Fruit fly (Drosophila melanogaster) whole organism, embryonic: Measurements from ENCODE around the gene CG3505.

Experiments
- ATbp ChIP-seq: fragments of 200-800 bp; sonication (Bioruptor generic); optimal IDR thresholded peaks from 2 replicates; lab custom pipeline; 2017; ENCODE audit warnings: missing biosample characterization, mild to moderate bottlenecking, missing genetic modification characterization, missing genetic modification reagents
- Asciz ChIP-seq: fragments of 200-800 bp; sonication (Bioruptor generic); optimal IDR thresholded peaks from 2 replicates; lab custom pipeline; 2017; ENCODE audit warnings: missing biosample characterization, mild to moderate bottlenecking, missing genetic modification characterization, missing genetic modification reagents
- Bdp1 ChIP-seq: fragments of 200-800 bp; sonication (Bioruptor generic); optimal IDR thresholded peaks from 3 replicates; lab custom pipeline; 2016; ENCODE audit warnings: missing biosample characterization, missing genetic modification characterization
- CG10267 ChIP-seq: fragments of 200-800 bp; sonication (Bioruptor generic); optimal IDR thresholded peaks from 2 replicates; lab custom pipeline; 2018; ENCODE audit warnings: missing biosample characterization, mild to moderate bottlenecking, missing genetic modification characterization, moderate library complexity
- CG11398 ChIP-seq: fragments of 200-800 bp; sonication (Bioruptor generic); optimal IDR thresholded peaks from 2 replicates; lab custom pipeline; 2016; ENCODE audit warnings: missing biosample characterization, missing genetic modification characterization
- CG12659 ChIP-seq: fragments of 200-800 bp; sonication (Bioruptor generic); optimal IDR thresholded peaks from 3 replicates; lab custom pipeline; 2017; ENCODE audit warnings: mild to moderate bottlenecking, missing biosample characterization, missing genetic modification reagents, missing genetic modification characterization
- CG13424 ChIP-seq: fragments of 200-800 bp; sonication (Bioruptor generic); optimal IDR thresholded peaks from 2 replicates; lab custom pipeline; 2019; ENCODE audit warnings: missing biosample characterization, mild to moderate bottlenecking, missing genetic modification characterization, moderate library complexity
- CG13775 ChIP-seq: fragments of 200-800 bp; sonication (Bioruptor generic); optimal IDR thresholded peaks from 3 replicates; lab custom pipeline; 2017; ENCODE audit warnings: missing biosample characterization, mild to moderate bottlenecking, missing genetic modification characterization
- CG15601 ChIP-seq: fragments of 200-800 bp; sonication (Bioruptor generic); optimal IDR thresholded peaks from 3 replicates; lab custom pipeline; 2019; ENCODE audit warnings: missing biosample characterization, mild to moderate bottlenecking, missing genetic modification characterization, moderate library complexity
- CG1647 ChIP-seq: fragments of 200-800 bp; sonication (Bioruptor generic); optimal IDR thresholded peaks from 3 replicates; lab custom pipeline; 2016; ENCODE audit warnings: missing biosample characterization, missing genetic modification characterization
- CG17328 ChIP-seq: fragments of 200-800 bp; sonication (Bioruptor generic); IDR thresholded peaks from 2 replicates; pipeline ENCODE4 v1.3.6; 2022; ENCODE audit warnings: missing biosample characterization, missing genetic modification characterization
- CG18262 ChIP-seq: fragments of 200-800 bp; optimal IDR thresholded peaks from 3 replicates; lab custom pipeline; 2019; ENCODE audit warnings: missing biosample characterization, mild to moderate bottlenecking, missing genetic modification characterization, moderate library complexity
- CG2116 ChIP-seq: fragments of 200-800 bp; sonication (Bioruptor generic); optimal IDR thresholded peaks from 3 replicates; lab custom pipeline; 2018; ENCODE audit warnings: missing biosample characterization, mild to moderate bottlenecking, missing genetic modification characterization
- CG31224 ChIP-seq: fragments of 200-800 bp; sonication (Bioruptor generic); IDR thresholded peaks from 2 replicates; pipeline ENCODE4 v1.3.6; 2022; ENCODE audit warnings: missing biosample characterization, missing genetic modification characterization
- CG33213 ChIP-seq: fragments of 200-800 bp; sonication (Bioruptor generic); optimal IDR thresholded peaks from 3 replicates; lab custom pipeline; 2016; ENCODE audit warnings: missing biosample characterization, missing genetic modification characterization
- CG34376 ChIP-seq: fragments of 200-800 bp; sonication (Bioruptor generic); optimal IDR thresholded peaks from 2 replicates; lab custom pipeline; 2018; ENCODE audit warnings: missing biosample characterization, mild to moderate bottlenecking, missing genetic modification characterization
- CG3995 ChIP-seq: fragments of 200-800 bp; sonication (Bioruptor generic); optimal IDR thresholded peaks from 3 replicates; lab custom pipeline; 2016; ENCODE audit warnings: missing biosample characterization, missing genetic modification characterization
- CG4707 ChIP-seq: fragments of 200-800 bp; sonication (Bioruptor generic); optimal IDR thresholded peaks from 2 replicates; lab custom pipeline; 2018; ENCODE audit warnings: missing biosample characterization, mild to moderate bottlenecking, missing genetic modification characterization, moderate library complexity
- CG6765 ChIP-seq: fragments of 200-800 bp; sonication (Bioruptor generic); optimal IDR thresholded peaks from 3 replicates; lab custom pipeline; 2017; ENCODE audit warnings: missing biosample characterization, mild to moderate bottlenecking, missing genetic modification characterization
- CHES-1-like ChIP-seq: fragments of 200-800 bp; sonication (Bioruptor generic); optimal IDR thresholded peaks from 2 replicates; lab custom pipeline; 2016; ENCODE audit warnings: missing biosample characterization, missing genetic modification characterization
- Eip74EF ChIP-seq, 2 experiments: fragments of 200-800 bp in 1 of 2; fragments of >200 bp in 1 of 2; sonication (Bioruptor generic) in 1 of 2; optimal IDR thresholded peaks; 2 replicates each; lab custom pipeline; 2017 to 2019; ENCODE audit warnings: missing biosample characterization in 2 of 2, missing genetic modification characterization in 2 of 2, mild to moderate bottlenecking in 1 of 2, moderate library complexity in 1 of 2
- Fer2 ChIP-seq: fragments of 200-800 bp; sonication (Bioruptor generic); optimal IDR thresholded peaks from 2 replicates; lab custom pipeline; 2018; ENCODE audit warnings: missing biosample characterization, mild to moderate bottlenecking, missing genetic modification characterization, moderate library complexity
- HLH54F ChIP-seq: fragments of 200-800 bp; sonication (Bioruptor generic); optimal IDR thresholded peaks from 3 replicates; lab custom pipeline; 2016; ENCODE audit warnings: missing biosample characterization, missing genetic modification characterization
- Med ChIP-seq: fragments of 200-800 bp; sonication (Bioruptor generic); peaks from one replicate; lab custom pipeline; 2016; ENCODE audit warnings: missing biosample characterization, missing genetic modification characterization, mild to moderate bottlenecking, inconsistent platforms, moderate library complexity
- Neu2 ChIP-seq: fragments of 200-800 bp; sonication (Bioruptor generic); optimal IDR thresholded peaks from 3 replicates; lab custom pipeline; 2016; ENCODE audit warnings: missing biosample characterization, missing genetic modification characterization, borderline replicate concordance
- Sin3A ChIP-seq: fragments of >200 bp; optimal IDR thresholded peaks from 2 replicates; lab custom pipeline; 2018
- Sox102F ChIP-seq: fragments of 200-800 bp; sonication (Bioruptor generic); optimal IDR thresholded peaks from 2 replicates; lab custom pipeline; 2018; ENCODE audit warnings: missing biosample characterization, mild to moderate bottlenecking, missing genetic modification characterization, moderate library complexity
- ab ChIP-seq: fragments of 200-800 bp; sonication (Bioruptor generic); optimal IDR thresholded peaks from 2 replicates; lab custom pipeline; 2016; ENCODE audit warnings: missing biosample characterization, missing genetic modification characterization
- ash1 ChIP-seq: fragments of 200-800 bp; sonication (Bioruptor generic); optimal IDR thresholded peaks from 2 replicates; lab custom pipeline; 2018; ENCODE audit warnings: missing biosample characterization, mild to moderate bottlenecking, missing genetic modification characterization
- bowl ChIP-seq: fragments of 200-800 bp; sonication (Bioruptor generic); IDR thresholded peaks from 2 replicates; pipeline ENCODE4 v1.3.6; 2022; ENCODE audit warnings: missing biosample characterization, missing genetic modification characterization
- caup ChIP-seq: fragments of 200-800 bp; sonication (Bioruptor generic); optimal IDR thresholded peaks from 3 replicates; lab custom pipeline; 2017; ENCODE audit warnings: missing biosample characterization, mild to moderate bottlenecking, missing genetic modification characterization, moderate library complexity; ENCODE audit not compliant: severe bottlenecking
- cg ChIP-seq: fragments of 200-800 bp; sonication (Bioruptor generic); optimal IDR thresholded peaks from 3 replicates; lab custom pipeline; 2019; ENCODE audit warnings: missing biosample characterization, mild to moderate bottlenecking, missing genetic modification characterization, moderate library complexity
- crc ChIP-seq: fragments of 200-800 bp; sonication (Bioruptor generic); optimal IDR thresholded peaks from 2 replicates; lab custom pipeline; 2016; ENCODE audit warnings: missing biosample characterization, missing genetic modification characterization
- crol ChIP-seq: fragments of 200-800 bp; sonication (Bioruptor generic); IDR thresholded peaks from 2 replicates; pipeline ENCODE4 v1.3.6; 2022; ENCODE audit warnings: missing biosample characterization, missing genetic modification characterization
- dysf ChIP-seq: fragments of 200-800 bp; sonication (Bioruptor generic); IDR thresholded peaks from 3 replicates; pipeline ENCODE4 v1.3.6; 2022; ENCODE audit warnings: missing biosample characterization, missing genetic modification characterization
- emc ChIP-seq: fragments of 200-800 bp; sonication (Bioruptor generic); optimal IDR thresholded peaks from 2 replicates; lab custom pipeline; 2016; ENCODE audit warnings: missing biosample characterization, missing genetic modification characterization
- en ChIP-seq: fragments of 200-800 bp; sonication (Bioruptor generic); optimal IDR thresholded peaks from 2 replicates; lab custom pipeline; 2016; ENCODE audit warnings: missing biosample characterization, missing genetic modification characterization
- gcm2 ChIP-seq: fragments of 200-800 bp; sonication (Bioruptor generic); optimal IDR thresholded peaks from 2 replicates; lab custom pipeline; 2016; ENCODE audit warnings: missing biosample characterization, missing genetic modification characterization
- grn ChIP-seq: fragments of 200-800 bp; sonication (Bioruptor generic); optimal IDR thresholded peaks from 3 replicates; lab custom pipeline; 2017; ENCODE audit warnings: missing biosample characterization, missing genetic modification characterization
- gsb-n ChIP-seq: fragments of 200-800 bp; sonication (Bioruptor generic); optimal IDR thresholded peaks from 3 replicates; lab custom pipeline; 2018; ENCODE audit warnings: missing biosample characterization, mild to moderate bottlenecking, missing genetic modification characterization
- gt ChIP-seq: fragments of 200-800 bp; sonication (Bioruptor generic); IDR thresholded peaks from 2 replicates; pipeline ENCODE4 v1.3.6; 2022; ENCODE audit warnings: missing biosample characterization, missing genetic modification characterization
- repo ChIP-seq: fragments of 200-800 bp; sonication (Bioruptor generic); optimal IDR thresholded peaks from 2 replicates; lab custom pipeline; 2016; ENCODE audit warnings: missing biosample characterization, missing genetic modification characterization
- run ChIP-seq: fragments of 200-800 bp; sonication (Bioruptor generic); optimal IDR thresholded peaks from 3 replicates; lab custom pipeline; 2018; ENCODE audit warnings: missing biosample characterization, mild to moderate bottlenecking, missing genetic modification characterization
- sna ChIP-seq: fragments of 200-800 bp; sonication (Bioruptor generic); IDR thresholded peaks from 2 replicates; pipeline ENCODE4 v1.3.6; 2022; ENCODE audit warnings: missing biosample characterization, missing genetic modification characterization; ENCODE audit not compliant: partially characterized antibody
- sqz ChIP-seq: fragments of 200-800 bp; sonication (Bioruptor generic); optimal IDR thresholded peaks from 3 replicates; lab custom pipeline; 2018; ENCODE audit warnings: missing biosample characterization, mild to moderate bottlenecking, missing genetic modification characterization
- sr ChIP-seq: fragments of 200-800 bp; sonication (Bioruptor generic); IDR thresholded peaks from 3 replicates; pipeline ENCODE4 v1.3.6; 2022; ENCODE audit warnings: missing biosample characterization, missing genetic modification characterization
- stwl ChIP-seq: fragments of 200-800 bp; sonication (Bioruptor generic); optimal IDR thresholded peaks from 3 replicates; lab custom pipeline; 2018; ENCODE audit warnings: missing biosample characterization, mild to moderate bottlenecking, missing genetic modification characterization, moderate library complexity
- tll ChIP-seq, 2 experiments: fragments of 200-800 bp in 1 of 2; fragments of >200 bp in 1 of 2; sonication (Bioruptor generic) in 1 of 2; optimal IDR thresholded peaks; 2 replicates each; lab custom pipeline; 2017 to 2019; ENCODE audit warnings: missing biosample characterization in 2 of 2, missing genetic modification characterization in 2 of 2, mild to moderate bottlenecking in 1 of 2, moderate library complexity in 1 of 2
- unpg ChIP-seq: fragments of 200-800 bp; sonication (Bioruptor generic); optimal IDR thresholded peaks from 3 replicates; lab custom pipeline; 2018; ENCODE audit warnings: missing biosample characterization, mild to moderate bottlenecking, missing genetic modification characterization, moderate library complexity
- zen ChIP-seq: fragments of 200-800 bp; sonication (Bioruptor generic); optimal IDR thresholded peaks from 3 replicates; lab custom pipeline; 2018; ENCODE audit warnings: missing biosample characterization, mild to moderate bottlenecking, missing genetic modification characterization, moderate library complexity

Gene CG3505

DNA sequence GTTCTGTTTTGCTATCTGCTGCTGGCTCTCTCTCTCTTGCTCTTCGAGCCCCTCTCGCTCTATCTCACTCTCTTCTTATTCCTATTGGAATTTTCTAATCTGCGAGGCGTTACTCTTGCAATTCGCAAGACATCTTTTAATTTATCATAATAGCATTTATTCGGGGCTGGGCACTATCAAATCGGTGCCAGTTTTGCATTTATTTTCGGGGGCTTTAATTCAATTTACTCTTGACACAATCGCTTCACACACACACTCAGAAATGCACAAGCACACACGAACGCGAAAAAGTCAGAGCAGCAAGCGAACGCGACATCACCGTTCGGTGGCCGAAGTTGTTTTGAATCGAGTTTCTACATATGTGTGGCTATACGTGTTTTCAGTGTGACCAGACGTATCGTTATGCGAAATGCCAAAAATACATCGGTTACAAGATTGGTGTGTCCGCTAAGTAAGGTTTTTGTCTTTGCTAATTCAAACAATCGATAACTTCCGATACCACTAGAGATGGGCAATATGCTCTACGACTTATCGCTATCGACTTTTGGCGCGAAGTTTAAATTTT lies 39.8 kb downstream of the CG3505 start, which contains the start of gene Meltrin (continued):
- TF ChIP-seq Neu2 (no peak), CG31224 (no peak), cg (GFP tag; lab: Kevin White, UChicago) (peak; percentile 97), crol (GFP tag; lab: Robert Waterston, UW) (no peak), Bdp1 (peak; percentile 42), dysf (no peak), CG2116 (GFP tag; lab: Kevin White, UChicago) (peak; percentile 91), run (peak; percentile 42), CG11398 (GFP tag; lab: Kevin White, UChicago) (peak; percentile 71), sr (GFP tag; lab: Robert Waterston, UW) (no peak), en (no peak), CG1647 (GFP tag; lab: Kevin White, UChicago) (peak; percentile 47), Eip74EF (GFP tag; optimal IDR thresholded peaks at IDR 0.05; lab: Kevin White, UChicago) (peak in 1 of 2 experiments; percentile 49), CG10267 (tag; lab: Kevin White, UChicago) (peak; percentile 71), CHES-1-like (peak; percentile 48), repo (GFP tag; lab: Kevin White, UChicago) (peak; percentile 56), caup (GFP tag; lab: Kevin White, UChicago) (peak; percentile 77), gt (no peak), tll (GFP tag; optimal IDR thresholded peaks at IDR 0.05; lab: Kevin White, UChicago) (peak in 1 of 2 experiments; percentile 32), ATbp (GFP tag; lab: Kevin White, UChicago) (peak; percentile 18), CG33213 (GFP tag; lab: Kevin White, UChicago) (peak; percentile 76), zen (tag; lab: Kevin White, UChicago) (peak; percentile 18), crc (GFP tag; lab: Kevin White, UChicago) (no peak), Med (GFP tag; lab: Kevin White, UChicago) (peak; percentile 94), CG4707 (GFP tag; lab: Kevin White, UChicago) (peak; percentile 50), sna (GFP tag; lab: Robert Waterston, UW) (no peak), gcm2 (GFP tag; lab: Kevin White, UChicago) (peak; percentile 58), HLH54F (GFP tag; lab: Kevin White, UChicago) (peak; percentile 20), grn (peak; percentile 51), emc (GFP tag; lab: Kevin White, UChicago) (no peak), CG17328 (GFP tag; lab: Robert Waterston, UW) (no peak), Asciz (GFP tag; lab: Kevin White, UChicago) (peak; percentile 17), Sox102F (GFP tag; lab: Kevin White, UChicago) (no peak), ab (GFP tag; lab: Kevin White, UChicago) (peak; percentile 17), Fer2 (tag; lab: Kevin White, UChicago) (no peak), stwl (peak; percentile 61), CG3995 (GFP tag; lab: Kevin White, UChicago) (no peak), CG18262 (peak; percentile 56), CG13775 (GFP tag; lab: Kevin White, UChicago) (peak; percentile 47), unpg (GFP tag; lab: Kevin White, UChicago) (peak; percentile 21), ash1 (peak; percentile 54), CG12659 (peak; percentile 91), gsb-n (peak; percentile 41), CG34376 (GFP tag; lab: Kevin White, UChicago) (peak; percentile 86), CG13424 (tag; lab: Kevin White, UChicago) (peak; percentile 45), bowl (no peak), sqz (GFP tag; lab: Kevin White, UChicago) (peak; percentile 59), CG15601 (tag; lab: Kevin White, UChicago) (peak; percentile 66), Sin3A (lab: Kevin White, UChicago) (peak; percentile 3), CG6765 (GFP tag; lab: Kevin White, UChicago) (peak; percentile 4)
